Fruit fly (Drosophila melanogaster): Measurements from ENCODE around the gene Megf8.

Gene Megf8

dm6 chr2L:8007160-8007876, 36.0 kb upstream of the Megf8 start, which contains the start of gene Spn28Dc:
Gene Spn28Dc, minus strand, starts transcription at chr2L:8007210.
- TF ChIP-seq D1 (tag; optimal IDR thresholded peaks at IDR 0.05) (no peak), CG14655 (GFP tag; optimal IDR thresholded peaks at IDR 0.05) (no peak), gl (tag; optimal IDR thresholded peaks at IDR 0.05) (peak; percentile 33), Snoo (tag; optimal IDR thresholded peaks at IDR 0.05) (peak; percentile 29), CG4496 (GFP tag; IDR thresholded peaks at IDR 0.05) (no peak), CG10348 (GFP tag; IDR thresholded peaks at IDR 0.05) (no peak), CG9948 (tag; optimal IDR thresholded peaks at IDR 0.05) (no peak), Ets98B (GFP tag; IDR thresholded peaks at IDR 0.05) (no peak), CG13204 (GFP tag; optimal IDR thresholded peaks at IDR 0.05) (peak; percentile 13), Pif1B (GFP tag; optimal IDR thresholded peaks at IDR 0.05) (peak; percentile 44), CG17806 (tag; optimal IDR thresholded peaks at IDR 0.05) (no peak), EcR (GFP tag; optimal IDR thresholded peaks at IDR 0.05) (peak; percentile 72), CG34367 (tag; optimal IDR thresholded peaks at IDR 0.05) (no peak), fd96Ca (GFP tag; IDR thresholded peaks at IDR 0.05) (0 out of 3 replicates have a peak, but pooled peaks have one; percentile 25)

DNA sequence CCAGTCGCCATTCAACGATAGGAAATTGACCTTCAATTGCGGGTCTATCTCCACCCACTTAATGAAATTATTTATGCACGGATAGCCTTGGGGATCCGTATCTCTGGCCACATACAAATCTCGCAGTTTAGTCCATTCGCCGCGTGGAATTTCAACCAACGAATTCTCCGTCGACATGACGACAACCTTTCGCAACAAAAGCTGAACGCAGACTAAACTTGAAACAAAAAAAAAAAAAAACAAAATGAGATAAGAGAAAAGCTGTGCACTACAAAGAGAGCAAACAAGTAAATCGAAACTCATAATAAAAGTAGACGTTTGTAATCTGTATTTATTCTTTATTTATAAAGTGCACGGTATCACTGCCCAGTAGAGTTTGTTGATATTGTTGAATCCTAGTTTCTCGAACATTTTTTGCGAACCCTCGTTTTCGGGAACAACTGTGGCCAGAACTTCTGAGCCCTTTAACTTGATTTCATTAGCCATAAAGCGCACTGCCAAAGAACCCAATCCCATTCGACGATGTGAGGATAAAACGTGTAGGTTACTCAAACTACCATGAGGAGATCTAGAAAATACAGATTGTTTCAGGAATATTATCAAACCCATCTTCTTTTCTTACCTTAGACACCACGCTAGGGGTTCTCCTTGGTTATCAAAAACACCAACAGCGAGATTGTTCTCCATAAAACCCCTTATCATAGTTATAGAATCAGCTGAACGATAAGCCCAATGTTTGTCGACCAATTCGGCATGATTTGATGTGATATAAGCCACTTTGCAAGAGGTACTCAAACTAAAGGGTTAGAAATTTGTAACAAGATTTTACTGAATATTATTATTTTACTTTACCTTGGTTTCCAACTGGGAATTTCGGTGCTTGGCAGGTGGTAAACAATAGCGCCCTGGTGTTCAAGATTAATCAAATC, 33.7 kb upstream of the Megf8 start, which contains the start of gene CG12560:
Gene CG12560 (minus strand): TSS at position 195 of the 929 bp plus-strand sequence.
- TF ChIP-seq CG9948 (tag; optimal IDR thresholded peaks at IDR 0.05) (no peak), EcR (GFP tag; optimal IDR thresholded peaks at IDR 0.05) (peak; percentile 47), CG34367 (tag; optimal IDR thresholded peaks at IDR 0.05) (peak; percentile 21), Pif1B (GFP tag; optimal IDR thresholded peaks at IDR 0.05) (peak; percentile 15), CG17806 (tag; optimal IDR thresholded peaks at IDR 0.05) (no peak), CG8159 (tag; optimal IDR thresholded peaks at IDR 0.05) (no peak), CG10348 (GFP tag; IDR thresholded peaks at IDR 0.05) (no peak), gl (tag; optimal IDR thresholded peaks at IDR 0.05) (peak; percentile 43), CG14655 (GFP tag; optimal IDR thresholded peaks at IDR 0.05) (no peak), CG32121 (GFP tag; IDR thresholded peaks at IDR 0.05) (no peak), CG12605 (GFP tag; IDR thresholded peaks at IDR 0.05) (peak; percentile 88), CG4496 (GFP tag; IDR thresholded peaks at IDR 0.05) (peak; percentile 30; the same call in 1 of the 3 replicates), D1 (tag; optimal IDR thresholded peaks at IDR 0.05) (no peak), Ets98B (GFP tag; IDR thresholded peaks at IDR 0.05) (peak; percentile 35; the same call in 1 of the 2 replicates), Snoo (tag; optimal IDR thresholded peaks at IDR 0.05) (no peak), Pif1A (GFP tag; optimal IDR thresholded peaks at IDR 0.05) (peak; percentile 45), CG13204 (GFP tag; optimal IDR thresholded peaks at IDR 0.05) (peak; percentile 49), CG15710 (tag; optimal IDR thresholded peaks at IDR 0.05) (peak; percentile 28), fd96Ca (GFP tag; IDR thresholded peaks at IDR 0.05) (no peak), rn (GFP tag; IDR thresholded peaks at IDR 0.05) (no peak), CG8301 (tag; optimal IDR thresholded peaks at IDR 0.05) (no peak)

DNA sequence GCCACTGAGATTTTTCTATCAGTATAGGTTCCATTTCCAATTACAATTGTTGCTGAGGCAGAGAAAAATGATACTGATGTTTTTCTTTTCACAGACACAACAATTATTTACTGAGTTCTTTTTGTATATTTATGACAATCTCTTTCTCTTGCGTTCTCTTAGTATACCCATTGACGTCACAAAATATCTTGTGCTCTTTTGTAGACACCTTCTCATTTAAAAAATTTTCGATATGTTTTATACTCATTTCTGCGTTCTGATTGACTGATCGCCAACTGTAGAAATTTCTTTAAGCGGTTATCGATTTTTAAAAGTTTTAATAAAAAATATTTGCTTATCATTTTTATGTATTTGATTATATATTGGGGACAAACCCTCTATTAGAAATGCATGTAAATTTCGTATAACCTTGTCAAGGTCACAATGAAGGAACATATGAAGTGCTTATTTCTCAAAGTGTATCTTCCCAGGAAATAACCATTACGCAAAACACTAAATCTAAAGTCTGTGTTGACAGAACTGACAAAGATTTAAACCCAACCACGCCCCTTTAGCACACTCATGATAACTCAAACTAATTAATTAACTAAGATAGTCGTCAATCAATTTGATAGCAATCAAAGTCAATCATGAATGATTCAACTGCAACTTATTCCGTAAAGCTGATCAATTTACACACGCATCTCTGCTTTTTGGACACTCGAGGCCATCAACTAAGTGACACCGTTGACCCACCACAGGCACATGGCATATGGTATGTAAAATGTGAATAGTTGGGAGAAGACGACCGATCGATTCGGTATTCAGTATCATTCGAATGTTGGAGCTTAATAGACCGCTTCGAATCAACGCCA, 32.4 kb upstream of the Megf8 start, which contains the start of the genes Glyat and Tg:
Gene Glyat (minus strand): TSS at position 51 of the 854 bp plus-strand sequence.
Gene Tg (plus strand): TSS at position 804 of the 854 bp plus-strand sequence.
- TF ChIP-seq D1 (tag; optimal IDR thresholded peaks at IDR 0.05) (peak; percentile 14), CG12605 (GFP tag; IDR thresholded peaks at IDR 0.05) (peak; percentile 48), rn (GFP tag; IDR thresholded peaks at IDR 0.05) (no peak)

DNA sequence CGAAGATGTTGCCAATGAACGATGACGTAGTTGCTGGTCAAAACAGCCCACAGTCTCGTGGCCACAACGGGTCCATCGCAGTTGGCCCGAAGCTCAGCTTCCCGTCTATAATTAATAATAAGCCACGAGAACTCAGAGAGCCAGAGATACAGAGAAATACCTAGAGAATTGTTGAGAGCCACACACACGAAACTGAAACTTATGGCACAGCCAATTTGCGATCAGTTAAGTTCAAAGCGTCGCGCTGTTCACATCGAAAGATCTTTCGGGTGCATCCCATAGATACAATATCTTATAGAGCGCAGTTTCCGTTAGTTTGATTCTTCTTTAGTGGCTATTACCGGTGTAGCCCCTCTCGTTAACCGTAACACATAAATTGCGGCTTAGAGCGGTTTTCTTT, 30.7 kb upstream of the Megf8 start:
- TF ChIP-seq gl (tag; optimal IDR thresholded peaks at IDR 0.05) (peak; percentile 4), EcR (GFP tag; optimal IDR thresholded peaks at IDR 0.05) (peak; percentile 20), CG14655 (GFP tag; optimal IDR thresholded peaks at IDR 0.05) (no peak)

dm6 chr2L:8024325-8024724, 18.9 kb upstream of the Megf8 start:
- TF ChIP-seq fd96Ca (GFP tag; IDR thresholded peaks at IDR 0.05), result no peak
